Comparison of ENCODE assay signal across 2 worm cellular contexts in the genomic region with DNA sequence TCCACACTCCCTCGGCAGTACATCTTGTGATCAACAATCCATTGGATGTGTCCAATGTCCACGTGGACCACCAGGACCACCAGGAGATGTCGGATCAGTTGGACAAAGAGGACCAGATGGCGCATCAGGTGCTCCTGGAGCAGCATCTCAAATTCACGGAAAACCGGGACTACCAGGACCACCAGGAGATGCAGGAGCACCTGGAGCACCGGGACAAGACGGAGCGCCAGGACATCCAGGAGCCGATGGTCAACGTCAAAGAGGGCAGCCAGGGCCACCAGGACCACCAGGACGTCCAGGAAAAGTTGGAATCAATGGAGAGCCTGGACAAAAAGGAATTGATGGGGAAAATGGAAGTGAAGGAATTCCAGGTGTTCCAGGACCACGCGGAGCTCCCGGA.
TF ChIP-seq lines count a peak whose summit lies in the region.

No protein-coding gene starts in this region.

TF ChIP-seq in whole organism, L4 larva, 104 proteins besides CTCF, POLR2A, EP300 and RAD21:
- no peak for TF ChIP-seq nhr-41 (GFP tag; IDR thresholded peaks at IDR 0.05; lab: Robert Waterston, UW)
- peak; percentile 85 for TF ChIP-seq set-16 (GFP tag; IDR thresholded peaks at IDR 0.05; lab: Robert Waterston, UW)

TF ChIP-seq in whole organism, young adult, 124 proteins besides CTCF, POLR2A, EP300 and RAD21:
- peak; percentile 83 for TF ChIP-seq zfh-2 (GFP tag; conservative IDR thresholded peaks at IDR 0.05; lab: Robert Waterston, UW)
- TF ChIP-seq ekl-4 (GFP tag; IDR thresholded peaks at IDR 0.05; lab: Robert Waterston, UW): no peak
- TF ChIP-seq egrh-3 (GFP tag; IDR thresholded peaks at IDR 0.05; lab: Robert Waterston, UW): peak; percentile 35; the same call in 1 of the 2 replicates
- TF ChIP-seq die-1 (tag; optimal IDR thresholded peaks at IDR 0.05; lab: Kevin White, UChicago): no peak
